Fruit fly (Drosophila melanogaster) whole organism, adult: Measurements from ENCODE around the gene CG14316.

Source experiments
- CG12768 ChIP-seq: fragments of 200-800 bp; sonication (Bioruptor generic); optimal IDR thresholded peaks from 2 replicates; lab custom pipeline; 2017; ENCODE audit warnings: missing biosample characterization, missing genetic modification characterization, mild to moderate bottlenecking, moderate library complexity, missing genetic modification reagents
- Clk ChIP-seq: fragments of 200-800 bp; sonication (Bioruptor generic); optimal IDR thresholded peaks from 2 replicates; lab custom pipeline; 2017; ENCODE audit warnings: missing biosample characterization, missing genetic modification characterization
- Crg-1 ChIP-seq: fragments of 200-800 bp; sonication (Bioruptor generic); optimal IDR thresholded peaks from 2 replicates; lab custom pipeline; 2016; ENCODE audit warnings: missing biosample characterization, missing genetic modification characterization
- bab1 ChIP-seq: fragments of 200-800 bp; sonication (Bioruptor generic); optimal IDR thresholded peaks from 3 replicates; lab custom pipeline; 2019; ENCODE audit warnings: missing biosample characterization, mild to moderate bottlenecking, missing genetic modification characterization, moderate library complexity
- cic ChIP-seq: fragments of 200-800 bp; sonication (Bioruptor generic); optimal IDR thresholded peaks from 2 replicates; lab custom pipeline; 2017; ENCODE audit warnings: missing biosample characterization, mild to moderate bottlenecking, missing genetic modification characterization, moderate library complexity
- tj ChIP-seq: fragments of 200-800 bp; sonication (Bioruptor generic); optimal IDR thresholded peaks from 3 replicates; lab custom pipeline; 2017; ENCODE audit warnings: missing biosample characterization, mild to moderate bottlenecking, missing genetic modification characterization, moderate library complexity

DNA sequence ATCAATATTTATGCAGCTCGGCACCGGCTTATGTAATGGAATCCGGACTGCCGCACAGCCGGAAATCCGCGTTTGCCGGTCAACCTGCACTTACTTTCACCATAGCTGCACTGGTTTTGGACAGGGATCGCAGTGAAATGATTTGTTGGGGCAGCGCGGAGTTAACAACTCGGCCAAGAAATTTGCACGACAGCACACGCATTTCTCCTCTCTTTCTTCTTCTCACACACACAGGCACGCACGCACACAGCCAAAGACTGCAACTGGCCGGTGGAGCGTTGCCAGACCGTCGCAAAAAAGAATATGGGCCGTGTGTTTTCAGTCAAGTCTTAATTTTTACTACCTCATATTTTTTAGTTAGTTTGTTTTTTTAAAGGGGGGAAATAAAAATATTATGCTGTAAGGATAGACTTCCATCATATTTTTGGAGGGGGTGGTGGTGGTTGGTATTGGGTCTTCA, 14.4 kb downstream of the CG14316 start:
- TF ChIP-seq bab1 (no peak), Crg-1 (GFP tag; lab: Kevin White, UChicago) (no peak), tj (GFP tag; lab: Kevin White, UChicago) (peak; percentile 25), Clk (GFP tag; lab: Kevin White, UChicago) (no peak), cic (GFP tag; lab: Kevin White, UChicago) (no peak), CG12768 (GFP tag; lab: Kevin White, UChicago) (no peak)
